Fruit fly (Drosophila melanogaster) Kc167 (cell line): Measurements from ENCODE around the gene CG8526.

Source experiments
- Sin3A ChIP-seq: fragments of >200 bp; optimal IDR thresholded peaks from 2 replicates; lab custom pipeline; 2018; ENCODE audit warnings: missing external identifiers
- h ChIP-seq: fragments of >200 bp; optimal IDR thresholded peaks from 3 replicates; lab custom pipeline; 2018; ENCODE audit warnings: missing external identifiers
- insv ChIP-seq: fragments of >200 bp; optimal IDR thresholded peaks from 3 replicates; lab custom pipeline; 2018; ENCODE audit warnings: missing external identifiers

dm6 chr3R:9851653-9852052, 50.6 kb downstream of the CG8526 start:
- TF ChIP-seq Sin3A (lab: Kevin White, UChicago) (no peak), insv (lab: Kevin White, UChicago) (no peak), h (no peak)
